Fruit fly (Drosophila melanogaster) whole organism, embryonic: ENCODE data around the gene CG8051.

Experiments
- Atf3 ChIP-seq: fragments of 200-800 bp; sonication (Bioruptor generic); optimal IDR thresholded peaks from 3 replicates; lab custom pipeline; 2016; ENCODE audit warnings: missing biosample characterization, missing genetic modification characterization
- BEAF-32 ChIP-seq: fragments of 200-800 bp; sonication (Bioruptor generic); optimal IDR thresholded peaks from 3 replicates; lab custom pipeline; 2017; ENCODE audit warnings: missing biosample characterization, missing genetic modification characterization, mild to moderate bottlenecking, moderate library complexity, missing genetic modification reagents
- CG10321 ChIP-seq: fragments of 200-800 bp; sonication (Bioruptor generic); IDR thresholded peaks from 2 replicates; pipeline ENCODE4 v1.3.6; 2022; ENCODE audit warnings: missing biosample characterization, missing genetic modification characterization
- CG12236 ChIP-seq: fragments of 200-800 bp; sonication (Bioruptor generic); optimal IDR thresholded peaks from 2 replicates; lab custom pipeline; 2016; ENCODE audit warnings: missing biosample characterization, missing genetic modification characterization
- CG12942 ChIP-seq: fragments of 200-800 bp; sonication (Bioruptor generic); optimal IDR thresholded peaks from 3 replicates; lab custom pipeline; 2016; ENCODE audit warnings: missing biosample characterization, missing genetic modification characterization
- CG13123 ChIP-seq: fragments of 200-800 bp; sonication (Bioruptor generic); optimal IDR thresholded peaks from 2 replicates; lab custom pipeline; 2016; ENCODE audit warnings: missing biosample characterization, missing genetic modification characterization
- CG14860 ChIP-seq: fragments of 200-800 bp; sonication (Bioruptor generic); IDR thresholded peaks from 3 replicates; pipeline ENCODE4 v1.3.6; 2022; ENCODE audit warnings: missing biosample characterization, missing genetic modification characterization; ENCODE audit not compliant: partially characterized antibody
- CG15601 ChIP-seq: fragments of 200-800 bp; sonication (Bioruptor generic); optimal IDR thresholded peaks from 3 replicates; lab custom pipeline; 2019; ENCODE audit warnings: missing biosample characterization, mild to moderate bottlenecking, missing genetic modification characterization, moderate library complexity
- CG16779 ChIP-seq: fragments of 200-800 bp; sonication (Bioruptor generic); IDR thresholded peaks from 2 replicates; pipeline ENCODE4 v1.3.6; 2022; ENCODE audit warnings: missing biosample characterization, missing genetic modification characterization
- CG1792 ChIP-seq: fragments of 200-800 bp; sonication (Bioruptor generic); optimal IDR thresholded peaks from 2 replicates; lab custom pipeline; 2016; ENCODE audit warnings: missing biosample characterization, missing genetic modification characterization
- CG2199 ChIP-seq: fragments of 200-800 bp; sonication (Bioruptor generic); IDR thresholded peaks from 3 replicates; pipeline ENCODE4 v1.3.6; 2022; ENCODE audit warnings: missing biosample characterization, missing genetic modification characterization
- CG3163 ChIP-seq: fragments of 200-800 bp; sonication (Bioruptor generic); optimal IDR thresholded peaks from 3 replicates; lab custom pipeline; 2016; ENCODE audit warnings: missing biosample characterization, missing genetic modification characterization
- CG3847 ChIP-seq: fragments of 200-800 bp; sonication (Bioruptor generic); IDR thresholded peaks from 2 replicates; pipeline ENCODE4 v1.3.6; 2022; ENCODE audit warnings: missing biosample characterization, missing genetic modification characterization
- CG6272 ChIP-seq: fragments of 200-800 bp; sonication (Bioruptor generic); IDR thresholded peaks from 2 replicates; pipeline ENCODE4 v1.3.6; 2022; ENCODE audit warnings: missing biosample characterization, missing genetic modification characterization
- CG6765 ChIP-seq: fragments of 200-800 bp; sonication (Bioruptor generic); optimal IDR thresholded peaks from 3 replicates; lab custom pipeline; 2017; ENCODE audit warnings: missing biosample characterization, mild to moderate bottlenecking, missing genetic modification characterization
- CG7963 ChIP-seq: fragments of 200-800 bp; sonication (Bioruptor generic); IDR thresholded peaks from 3 replicates; pipeline ENCODE4 v1.3.6; 2022; ENCODE audit warnings: missing biosample characterization, missing genetic modification characterization; ENCODE audit not compliant: partially characterized antibody
- CG7987 ChIP-seq: fragments of 200-800 bp; sonication (Bioruptor generic); optimal IDR thresholded peaks from 2 replicates; lab custom pipeline; 2018; ENCODE audit warnings: missing biosample characterization, mild to moderate bottlenecking, missing genetic modification characterization, moderate library complexity
- CG9932 ChIP-seq: fragments of 200-800 bp; sonication (Bioruptor generic); IDR thresholded peaks from 2 replicates; pipeline ENCODE4 v1.3.6; 2022; ENCODE audit warnings: missing biosample characterization, missing genetic modification characterization
- Dfd ChIP-seq, 2 experiments: fragments of >200 bp; optimal IDR thresholded peaks; 2 replicates each; lab custom pipeline; 2017; ENCODE audit warnings: missing biosample characterization in 2 of 2, missing genetic modification characterization in 2 of 2
- Dref ChIP-seq: fragments of 200-800 bp; sonication (Bioruptor generic); IDR thresholded peaks from 2 replicates; pipeline ENCODE4 v1.3.6; 2022; ENCODE audit warnings: missing biosample characterization, missing genetic modification characterization
- Eip74EF ChIP-seq, 2 experiments: fragments of 200-800 bp in 1 of 2; fragments of >200 bp in 1 of 2; sonication (Bioruptor generic) in 1 of 2; optimal IDR thresholded peaks; 2 replicates each; lab custom pipeline; 2017 to 2019; ENCODE audit warnings: missing biosample characterization in 2 of 2, missing genetic modification characterization in 2 of 2, mild to moderate bottlenecking in 1 of 2, moderate library complexity in 1 of 2
- Elba2 ChIP-seq: fragments of 200-800 bp; sonication (Bioruptor generic); optimal IDR thresholded peaks from 3 replicates; lab custom pipeline; 2016; ENCODE audit warnings: missing biosample characterization, missing genetic modification characterization
- GATAe ChIP-seq: fragments of 200-800 bp; sonication (Bioruptor generic); conservative IDR thresholded peaks from 2 replicates; pipeline ENCODE4 v1.3.6; 2022; ENCODE audit warnings: missing biosample characterization, missing genetic modification characterization
- HmgZ ChIP-seq: fragments of 200-800 bp; sonication (Bioruptor generic); optimal IDR thresholded peaks from 2 replicates; lab custom pipeline; 2018; ENCODE audit warnings: missing biosample characterization, mild to moderate bottlenecking, missing genetic modification characterization
- Hr39 ChIP-seq: fragments of >200 bp; optimal IDR thresholded peaks from 2 replicates; lab custom pipeline; 2017
- Myb ChIP-seq: fragments of 200-800 bp; sonication (Bioruptor generic); optimal IDR thresholded peaks from 2 replicates; lab custom pipeline; 2016; ENCODE audit warnings: missing biosample characterization, missing genetic modification characterization
- Nf-YA ChIP-seq: fragments of 200-800 bp; sonication (Bioruptor generic); IDR thresholded peaks from 2 replicates; pipeline ENCODE4 v1.3.6; 2022; ENCODE audit warnings: missing biosample characterization, missing genetic modification characterization
- Rfx ChIP-seq: fragments of 200-800 bp; sonication (Bioruptor generic); IDR thresholded peaks from 2 replicates; pipeline ENCODE4 v1.3.6; 2022; ENCODE audit warnings: missing biosample characterization, missing genetic modification characterization
- ara ChIP-seq: fragments of 200-800 bp; sonication (Bioruptor generic); IDR thresholded peaks from 2 replicates; pipeline ENCODE4 v1.3.6; 2022; ENCODE audit warnings: missing biosample characterization, missing genetic modification characterization
- bab2 ChIP-seq: fragments of 200-800 bp; sonication (Bioruptor generic); optimal IDR thresholded peaks from 2 replicates; lab custom pipeline; 2016; ENCODE audit warnings: missing biosample characterization, missing genetic modification characterization
- dmrt99B ChIP-seq: fragments of 200-800 bp; sonication (Bioruptor generic); optimal IDR thresholded peaks from 2 replicates; lab custom pipeline; 2018; ENCODE audit warnings: missing biosample characterization, mild to moderate bottlenecking, missing genetic modification characterization, moderate library complexity
- dysf ChIP-seq: fragments of 200-800 bp; sonication (Bioruptor generic); IDR thresholded peaks from 3 replicates; pipeline ENCODE4 v1.3.6; 2022; ENCODE audit warnings: missing biosample characterization, missing genetic modification characterization
- en ChIP-seq: fragments of 200-800 bp; sonication (Bioruptor generic); optimal IDR thresholded peaks from 2 replicates; lab custom pipeline; 2016; ENCODE audit warnings: missing biosample characterization, missing genetic modification characterization
- fd64A ChIP-seq: fragments of 200-800 bp; sonication (Bioruptor generic); optimal IDR thresholded peaks from 3 replicates; lab custom pipeline; 2018; ENCODE audit warnings: missing biosample characterization, mild to moderate bottlenecking, missing genetic modification characterization
- h ChIP-seq: fragments of >200 bp; optimal IDR thresholded peaks from 2 replicates; lab custom pipeline; 2017
- hb ChIP-seq: fragments of 200-800 bp; sonication (Bioruptor generic); IDR thresholded peaks from 3 replicates; pipeline ENCODE4 v1.3.6; 2022; ENCODE audit warnings: missing biosample characterization, missing genetic modification characterization; ENCODE audit not compliant: partially characterized antibody
- hbn ChIP-seq: fragments of 200-800 bp; sonication (Bioruptor generic); IDR thresholded peaks from 2 replicates; pipeline ENCODE4 v1.3.6; 2022; ENCODE audit warnings: missing biosample characterization, missing genetic modification characterization; ENCODE audit not compliant: partially characterized antibody
- hkb ChIP-seq, 2 experiments: fragments of 200-800 bp in 1 of 2; fragments of >200 bp in 1 of 2; sonication (Bioruptor generic) in 1 of 2; IDR thresholded peaks in 1 of 2; optimal IDR thresholded peaks in 1 of 2; 2 replicates each; pipeline versions ENCODE4 v1.3.6 to Lab custom; 2017 to 2022; ENCODE audit warnings: missing biosample characterization in 1 of 2, missing genetic modification characterization in 1 of 2
- kah ChIP-seq: fragments of 200-800 bp; sonication (Bioruptor generic); optimal IDR thresholded peaks from 2 replicates; lab custom pipeline; 2018; ENCODE audit warnings: missing biosample characterization, mild to moderate bottlenecking, missing genetic modification characterization
- oc ChIP-seq: fragments of 200-800 bp; sonication (Bioruptor generic); optimal IDR thresholded peaks from 2 replicates; lab custom pipeline; 2018; ENCODE audit warnings: missing biosample characterization, mild to moderate bottlenecking, missing genetic modification characterization, moderate library complexity
- otp ChIP-seq: fragments of 200-800 bp; sonication (Bioruptor generic); IDR thresholded peaks from 3 replicates; pipeline ENCODE4, ENCODE4 v1.3.6; 2022; ENCODE audit warnings: missing biosample characterization, missing genetic modification characterization
- p53 ChIP-seq: fragments of 200-800 bp; sonication (Bioruptor generic); optimal IDR thresholded peaks from 2 replicates; lab custom pipeline; 2016; ENCODE audit warnings: missing biosample characterization, missing genetic modification characterization
- pan ChIP-seq, 4 experiments: fragments of >200 bp in 3 of 4; fragments of 200-800 bp in 1 of 4; sonication (Bioruptor generic) in 1 of 4; optimal IDR thresholded peaks in 3 of 4; IDR thresholded peaks in 1 of 4; 2 replicates each; pipeline versions ENCODE4 v1.3.6 to Lab custom; 2017 to 2022; ENCODE audit warnings: missing biosample characterization in 2 of 4, missing genetic modification characterization in 2 of 4, mixed read lengths in 1 of 4
- ro ChIP-seq: fragments of 200-800 bp; sonication (Bioruptor generic); IDR thresholded peaks from 2 replicates; pipeline ENCODE4 v1.3.6; 2022; ENCODE audit warnings: missing biosample characterization, missing genetic modification characterization
- sna ChIP-seq: fragments of 200-800 bp; sonication (Bioruptor generic); IDR thresholded peaks from 2 replicates; pipeline ENCODE4 v1.3.6; 2022; ENCODE audit warnings: missing biosample characterization, missing genetic modification characterization; ENCODE audit not compliant: partially characterized antibody
- ttk ChIP-seq: fragments of 200-800 bp; sonication (Bioruptor generic); IDR thresholded peaks from 2 replicates; pipeline ENCODE4 v2.1.2; 2022; ENCODE audit warnings: missing biosample characterization, missing genetic modification characterization
- wdn ChIP-seq: fragments of 200-800 bp; sonication (Bioruptor generic); IDR thresholded peaks from 2 replicates; pipeline ENCODE4 v1.3.6; 2022; ENCODE audit warnings: missing biosample characterization, missing genetic modification characterization
- zf30C ChIP-seq: fragments of 200-800 bp; sonication (Bioruptor generic); optimal IDR thresholded peaks from 3 replicates; lab custom pipeline; 2018; ENCODE audit warnings: missing biosample characterization, mild to moderate bottlenecking, missing genetic modification characterization

Gene CG8051

dm6 chrX:19321820-19322708 lies 14.3 kb upstream of the CG8051 start, which contains the start of gene out (continued):
- TF ChIP-seq hb (GFP tag; lab: Robert Waterston, UW) (no peak), CG10321 (GFP tag; lab: Robert Waterston, UW) (peak; percentile 64), CG7963 (GFP tag; lab: Robert Waterston, UW) (no peak), CG7987 (peak; percentile 61), GATAe (GFP tag; lab: Robert Waterston, UW) (peak; percentile 81), CG6272 (GFP tag; lab: Robert Waterston, UW) (peak; percentile 88), sna (GFP tag; lab: Robert Waterston, UW) (no peak), fd64A (peak; percentile 70), Dref (GFP tag; lab: Robert Waterston, UW) (0 out of 2 replicates have a peak, but pooled peaks have one; percentile 28), CG14860 (GFP tag; lab: Robert Waterston, UW) (no peak), CG13123 (GFP tag; lab: Kevin White, UChicago) (peak; percentile 77), otp (peak; percentile 85), en (GFP tag; lab: Kevin White, UChicago) (peak; percentile 72), h (lab: Kevin White, UChicago) (no peak), dmrt99B (tag; lab: Kevin White, UChicago) (peak; percentile 94), Atf3 (GFP tag; lab: Kevin White, UChicago) (peak; percentile 75), Nf-YA (GFP tag; lab: Robert Waterston, UW) (peak; percentile 87), Eip74EF (GFP tag; optimal IDR thresholded peaks at IDR 0.05; lab: Kevin White, UChicago) (peak in 1 of 2 experiments; percentile 89), CG15601 (peak; percentile 90), oc (tag; lab: Kevin White, UChicago) (peak; percentile 91), CG3847 (GFP tag; lab: Robert Waterston, UW) (peak; percentile 94), ara (GFP tag; lab: Robert Waterston, UW) (peak; percentile 94), HmgZ (peak; percentile 88), CG6765 (peak; percentile 87), CG12942 (peak; percentile 86), hkb (optimal IDR thresholded peaks at IDR 0.05; lab: Kevin White, UChicago) (no peak), hkb (GFP tag; IDR thresholded peaks at IDR 0.05; lab: Robert Waterston, UW) (peak; percentile 96), zf30C (GFP tag; lab: Kevin White, UChicago) (peak; percentile 98), CG12236 (GFP tag; lab: Kevin White, UChicago) (peak; percentile 59), CG1792 (GFP tag; lab: Kevin White, UChicago) (peak; percentile 56), bab2 (GFP tag; lab: Kevin White, UChicago) (peak; percentile 78), Myb (GFP tag; lab: Kevin White, UChicago) (peak; percentile 61), ttk (GFP tag; lab: Robert Waterston, UW) (peak; percentile 94), p53 (GFP tag; lab: Kevin White, UChicago) (peak; percentile 27), wdn (GFP tag; lab: Robert Waterston, UW) (peak; percentile 81), Elba2 (peak; percentile 44), pan (optimal IDR thresholded peaks at IDR 0.05; lab: Kevin White, UChicago) (no peak), pan (GFP tag; optimal IDR thresholded peaks at IDR 0.05 in 1 of 2, IDR thresholded peaks at IDR 0.05 in 1 of 2) (peak in 1 of 2 experiments; percentile 95), Hr39 (lab: Kevin White, UChicago) (no peak), dysf (GFP tag; lab: Robert Waterston, UW) (peak; percentile 96), kah (GFP tag; lab: Kevin White, UChicago) (peak; percentile 85), BEAF-32 (GFP tag; lab: Kevin White, UChicago) (peak; percentile 9), Dfd (GFP tag; optimal IDR thresholded peaks at IDR 0.05; lab: Kevin White, UChicago) (no peak), ro (GFP tag; lab: Robert Waterston, UW) (peak; percentile 86), CG9932 (peak; percentile 91), hbn (no peak), CG2199 (GFP tag; lab: Robert Waterston, UW) (0 out of 3 replicates have a peak, but pooled peaks have one; percentile 51), Rfx (GFP tag; lab: Robert Waterston, UW) (peak; percentile 95), CG16779 (GFP tag; lab: Robert Waterston, UW) (peak; percentile 70; the same call in 1 of the 2 replicates), CG3163 (GFP tag; lab: Kevin White, UChicago) (peak; percentile 69)
